Fruit fly (Drosophila melanogaster) whole organism, embryonic: Measurements from ENCODE around the gene mthl2.
A peak's percentile ranks its signal among the peaks of the same experiment; 100 is the strongest.

Experiments used
- Abd-B ChIP-seq: fragments of 200-800 bp; sonication (Bioruptor generic); optimal IDR thresholded peaks from 2 replicates; lab custom pipeline; 2018; ENCODE audit warnings: missing biosample characterization, mild to moderate bottlenecking, missing genetic modification characterization, moderate library complexity
- CG10147 ChIP-seq: fragments of 200-800 bp; sonication (Bioruptor generic); optimal IDR thresholded peaks from 2 replicates; lab custom pipeline; 2019; ENCODE audit warnings: missing biosample characterization, mild to moderate bottlenecking, missing genetic modification characterization, moderate library complexity
- CG11504 ChIP-seq: fragments of 200-800 bp; sonication (Bioruptor generic); optimal IDR thresholded peaks from 3 replicates; lab custom pipeline; 2019; ENCODE audit warnings: missing biosample characterization, mild to moderate bottlenecking, missing genetic modification characterization, moderate library complexity
- CG12299 ChIP-seq: fragments of 200-800 bp; sonication (Bioruptor generic); optimal IDR thresholded peaks from 2 replicates; lab custom pipeline; 2018; ENCODE audit warnings: missing biosample characterization, mild to moderate bottlenecking, missing genetic modification characterization
- CG18619 ChIP-seq: fragments of 200-800 bp; sonication (Bioruptor generic); optimal IDR thresholded peaks from 3 replicates; lab custom pipeline; 2017; ENCODE audit warnings: missing biosample characterization, mild to moderate bottlenecking, missing genetic modification characterization
- CG2116 ChIP-seq: fragments of 200-800 bp; sonication (Bioruptor generic); optimal IDR thresholded peaks from 3 replicates; lab custom pipeline; 2018; ENCODE audit warnings: missing biosample characterization, mild to moderate bottlenecking, missing genetic modification characterization
- CG30431 ChIP-seq: fragments of 200-800 bp; sonication (Bioruptor generic); optimal IDR thresholded peaks from 2 replicates; lab custom pipeline; 2017; ENCODE audit warnings: missing biosample characterization, missing genetic modification characterization
- CG31365 ChIP-seq: fragments of 200-800 bp; sonication (Bioruptor generic); optimal IDR thresholded peaks from 2 replicates; lab custom pipeline; 2018; ENCODE audit warnings: missing biosample characterization, mild to moderate bottlenecking, missing genetic modification characterization
- CG31441 ChIP-seq: fragments of 200-800 bp; sonication (Bioruptor generic); IDR thresholded peaks from 2 replicates; pipeline ENCODE4 v1.3.6; 2022; ENCODE audit warnings: missing biosample characterization, missing genetic modification characterization
- CG3995 ChIP-seq: fragments of 200-800 bp; sonication (Bioruptor generic); optimal IDR thresholded peaks from 3 replicates; lab custom pipeline; 2016; ENCODE audit warnings: missing biosample characterization, missing genetic modification characterization
- CG4617 ChIP-seq: fragments of 200-800 bp; sonication (Bioruptor generic); optimal IDR thresholded peaks from 3 replicates; lab custom pipeline; 2016; ENCODE audit warnings: missing biosample characterization, missing genetic modification characterization, borderline replicate concordance
- CG7963 ChIP-seq: fragments of 200-800 bp; sonication (Bioruptor generic); IDR thresholded peaks from 3 replicates; pipeline ENCODE4 v1.3.6; 2022; ENCODE audit warnings: missing biosample characterization, missing genetic modification characterization; ENCODE audit not compliant: partially characterized antibody
- CG8478 ChIP-seq: fragments of >200 bp; optimal IDR thresholded peaks from 2 replicates; lab custom pipeline; 2018
- CG8765 ChIP-seq: fragments of 200-800 bp; sonication (Bioruptor generic); IDR thresholded peaks from 2 replicates; pipeline ENCODE4 v1.3.6; 2022; ENCODE audit warnings: missing biosample characterization, missing genetic modification characterization
- CG8924 ChIP-seq: fragments of 200-800 bp; optimal IDR thresholded peaks from 3 replicates; lab custom pipeline; 2019; ENCODE audit warnings: missing biosample characterization, mild to moderate bottlenecking, missing genetic modification characterization, moderate library complexity
- Dbx ChIP-seq: fragments of 200-800 bp; sonication (Bioruptor generic); IDR thresholded peaks from 3 replicates; pipeline ENCODE4 v1.3.6; 2022; ENCODE audit warnings: missing biosample characterization, missing genetic modification characterization
- Dfd ChIP-seq, 2 experiments: fragments of >200 bp; optimal IDR thresholded peaks; 2 replicates each; lab custom pipeline; 2017; ENCODE audit warnings: missing biosample characterization in 2 of 2, missing genetic modification characterization in 2 of 2
- Dll ChIP-seq: fragments of 200-800 bp; sonication (Bioruptor generic); IDR thresholded peaks from 4 replicates; pipeline ENCODE4 v1.3.6; 2022; ENCODE audit warnings: missing biosample characterization, missing genetic modification characterization; ENCODE audit not compliant: partially characterized antibody
- Dp ChIP-seq: fragments of 200-800 bp; sonication (Bioruptor generic); optimal IDR thresholded peaks from 2 replicates; lab custom pipeline; 2018; ENCODE audit warnings: missing biosample characterization, mild to moderate bottlenecking, missing genetic modification characterization, moderate library complexity
- Drgx ChIP-seq: fragments of 200-800 bp; sonication (Bioruptor generic); IDR thresholded peaks from 2 replicates; pipeline ENCODE4 v1.3.6; 2022; ENCODE audit warnings: missing biosample characterization, missing genetic modification characterization
- GATAe ChIP-seq: fragments of 200-800 bp; sonication (Bioruptor generic); conservative IDR thresholded peaks from 2 replicates; pipeline ENCODE4 v1.3.6; 2022; ENCODE audit warnings: missing biosample characterization, missing genetic modification characterization
- HmgD ChIP-seq: fragments of 200-800 bp; sonication (Bioruptor generic); optimal IDR thresholded peaks from 3 replicates; lab custom pipeline; 2016; ENCODE audit warnings: missing biosample characterization, missing genetic modification characterization
- Hr78 ChIP-seq, 2 experiments: fragments of 200-800 bp in 1 of 2; fragments of >200 bp in 1 of 2; sonication (Bioruptor generic) in 1 of 2; optimal IDR thresholded peaks; 2 replicates each; lab custom pipeline; 2017 to 2019; ENCODE audit warnings: missing biosample characterization in 2 of 2, missing genetic modification characterization in 2 of 2, mild to moderate bottlenecking in 1 of 2, moderate library complexity in 1 of 2
- Mad ChIP-seq: fragments of 200-800 bp; sonication (Bioruptor generic); optimal IDR thresholded peaks from 2 replicates; lab custom pipeline; 2016; ENCODE audit warnings: missing biosample characterization, missing genetic modification characterization
- Max ChIP-seq: fragments of 200-800 bp; sonication (Bioruptor generic); optimal IDR thresholded peaks from 2 replicates; lab custom pipeline; 2016; ENCODE audit warnings: missing biosample characterization, mild to moderate bottlenecking, missing genetic modification characterization
- Ssrp ChIP-seq: fragments of 200-800 bp; sonication (Bioruptor generic); optimal IDR thresholded peaks from 2 replicates; lab custom pipeline; 2018; ENCODE audit warnings: missing biosample characterization, mild to moderate bottlenecking, missing genetic modification characterization, moderate library complexity
- Xbp1 ChIP-seq: fragments of 200-800 bp; sonication (Bioruptor generic); optimal IDR thresholded peaks from 3 replicates; lab custom pipeline; 2016; ENCODE audit warnings: missing biosample characterization, mild to moderate bottlenecking, missing genetic modification characterization
- Xrp1 ChIP-seq: fragments of 200-800 bp; sonication (Bioruptor generic); IDR thresholded peaks from 2 replicates; pipeline ENCODE4 v1.3.6; 2022; ENCODE audit warnings: missing biosample characterization, missing genetic modification characterization
- aop ChIP-seq: fragments of 200-800 bp; sonication (Bioruptor generic); IDR thresholded peaks from 2 replicates; pipeline ENCODE4 v1.3.6; 2022; ENCODE audit warnings: missing biosample characterization, missing genetic modification characterization
- az2 ChIP-seq: fragments of 200-800 bp; sonication (Bioruptor generic); optimal IDR thresholded peaks from 3 replicates; lab custom pipeline; 2016; ENCODE audit warnings: missing biosample characterization, missing genetic modification characterization
- bbx ChIP-seq: fragments of 200-800 bp; sonication (Bioruptor generic); IDR thresholded peaks from 2 replicates; pipeline ENCODE4 v1.3.6; 2022; ENCODE audit warnings: missing biosample characterization, missing genetic modification characterization; ENCODE audit not compliant: partially characterized antibody
- bigmax ChIP-seq: fragments of 200-800 bp; sonication (Bioruptor generic); optimal IDR thresholded peaks from 2 replicates; lab custom pipeline; 2018; ENCODE audit warnings: missing biosample characterization, mild to moderate bottlenecking, missing genetic modification characterization
- corto ChIP-seq: fragments of 200-800 bp; sonication (Bioruptor generic); optimal IDR thresholded peaks from 2 replicates; lab custom pipeline; 2016; ENCODE audit warnings: missing biosample characterization, mild to moderate bottlenecking, missing genetic modification characterization, moderate library complexity
- crc ChIP-seq: fragments of 200-800 bp; sonication (Bioruptor generic); optimal IDR thresholded peaks from 2 replicates; lab custom pipeline; 2016; ENCODE audit warnings: missing biosample characterization, missing genetic modification characterization
- crol ChIP-seq: fragments of 200-800 bp; sonication (Bioruptor generic); IDR thresholded peaks from 2 replicates; pipeline ENCODE4 v1.3.6; 2022; ENCODE audit warnings: missing biosample characterization, missing genetic modification characterization
- esg ChIP-seq: fragments of 200-800 bp; sonication (Bioruptor generic); conservative IDR thresholded peaks from 2 replicates; pipeline ENCODE4 v1.3.6; 2022; ENCODE audit warnings: missing biosample characterization, missing genetic modification characterization
- fd64A ChIP-seq: fragments of 200-800 bp; sonication (Bioruptor generic); optimal IDR thresholded peaks from 3 replicates; lab custom pipeline; 2018; ENCODE audit warnings: missing biosample characterization, mild to moderate bottlenecking, missing genetic modification characterization
- ham ChIP-seq: fragments of 200-800 bp; sonication (Bioruptor generic); IDR thresholded peaks from 2 replicates; pipeline ENCODE4 v1.3.6; 2022; ENCODE audit warnings: missing biosample characterization, missing genetic modification characterization
- jumu ChIP-seq: fragments of 200-800 bp; sonication (Bioruptor generic); optimal IDR thresholded peaks from 3 replicates; lab custom pipeline; 2016; ENCODE audit warnings: missing biosample characterization, missing genetic modification characterization
- lab ChIP-seq: fragments of 200-800 bp; sonication (Bioruptor generic); optimal IDR thresholded peaks from 3 replicates; lab custom pipeline; 2017; ENCODE audit warnings: missing biosample characterization, missing genetic modification characterization, mild to moderate bottlenecking, moderate library complexity, missing genetic modification reagents
- nom ChIP-seq: fragments of 200-800 bp; sonication (Bioruptor generic); optimal IDR thresholded peaks from 2 replicates; lab custom pipeline; 2017; ENCODE audit warnings: missing biosample characterization, missing genetic modification characterization, mild to moderate bottlenecking, moderate library complexity, missing genetic modification reagents
- pum ChIP-seq: fragments of 200-800 bp; sonication (Bioruptor generic); optimal IDR thresholded peaks from 2 replicates; lab custom pipeline; 2016; ENCODE audit warnings: missing biosample characterization, missing genetic modification characterization
- seq ChIP-seq: fragments of 200-800 bp; sonication (Bioruptor generic); IDR thresholded peaks from 2 replicates; pipeline ENCODE4 v1.3.6; 2022; ENCODE audit warnings: missing biosample characterization, missing genetic modification characterization
- sqz ChIP-seq: fragments of 200-800 bp; sonication (Bioruptor generic); optimal IDR thresholded peaks from 3 replicates; lab custom pipeline; 2018; ENCODE audit warnings: missing biosample characterization, mild to moderate bottlenecking, missing genetic modification characterization
- ssp ChIP-seq: fragments of 200-800 bp; sonication (Bioruptor generic); IDR thresholded peaks from 2 replicates; pipeline ENCODE4 v1.3.6; 2022; ENCODE audit warnings: missing biosample characterization, missing genetic modification characterization
- stc ChIP-seq: fragments of 200-800 bp; sonication (Bioruptor generic); IDR thresholded peaks from 2 replicates; pipeline ENCODE4 v1.3.6; 2022; ENCODE audit warnings: missing biosample characterization, missing genetic modification characterization
- tio ChIP-seq: fragments of 200-800 bp; sonication (Bioruptor generic); optimal IDR thresholded peaks from 2 replicates; lab custom pipeline; 2017; ENCODE audit warnings: missing biosample characterization, missing genetic modification characterization, inconsistent platforms
- zen ChIP-seq: fragments of 200-800 bp; sonication (Bioruptor generic); optimal IDR thresholded peaks from 3 replicates; lab custom pipeline; 2018; ENCODE audit warnings: missing biosample characterization, mild to moderate bottlenecking, missing genetic modification characterization, moderate library complexity

mthl2 gene

DNA sequence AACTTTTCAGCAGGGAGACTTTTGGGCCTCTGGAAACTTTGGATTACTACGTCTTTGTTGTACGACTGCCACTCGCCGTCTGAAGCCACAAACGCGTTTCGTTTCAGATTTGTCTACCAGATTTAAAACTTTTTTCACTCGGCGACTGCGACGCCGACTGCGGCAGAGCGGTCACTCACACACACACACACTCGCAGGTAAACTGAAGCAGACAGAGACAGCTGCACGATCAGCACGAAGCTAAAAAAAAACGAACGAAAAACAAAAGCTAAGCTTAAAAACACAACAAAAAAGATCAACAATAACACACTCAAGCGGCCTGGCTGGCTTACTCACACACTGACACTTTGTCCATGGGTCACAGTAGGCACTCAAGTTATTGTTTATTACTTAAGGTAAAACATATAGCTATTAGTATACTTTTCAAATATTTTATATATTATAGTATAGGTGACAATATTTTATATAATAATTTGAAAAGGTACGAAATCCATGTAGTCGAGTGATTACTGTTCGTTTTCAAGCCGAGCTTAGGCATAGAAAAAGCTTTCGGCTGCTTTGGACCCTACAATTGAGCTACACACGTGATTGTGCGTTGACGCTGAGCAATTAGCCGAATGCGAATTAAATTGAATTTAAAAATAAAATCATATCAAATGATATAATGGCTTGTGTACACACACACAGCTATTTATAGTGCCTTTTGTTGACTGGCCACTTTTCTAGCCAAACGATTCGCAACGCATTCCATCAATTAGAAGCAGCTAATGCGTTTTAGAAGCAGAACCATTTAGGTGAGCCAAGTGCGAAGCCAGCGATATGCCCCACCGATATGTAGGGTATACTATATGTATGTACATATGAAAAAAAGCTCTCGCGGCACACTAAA lies 27.1 kb upstream of the mthl2 start, which contains the start of gene Msr-110 (continued):
- no peak for TF ChIP-seq Dfd (GFP tag; optimal IDR thresholded peaks at IDR 0.05; lab: Kevin White, UChicago)
- TF ChIP-seq crc (GFP tag; lab: Kevin White, UChicago) = no peak
- peak; percentile 79 for TF ChIP-seq az2 (GFP tag; lab: Kevin White, UChicago)
- TF ChIP-seq CG3995 (GFP tag; lab: Kevin White, UChicago) = peak; percentile 49
- peak; percentile 85 for TF ChIP-seq CG10147 (GFP tag; lab: Kevin White, UChicago)
- peak; percentile 82 for TF ChIP-seq CG18619 (GFP tag; lab: Kevin White, UChicago)
- TF ChIP-seq CG8478 (lab: Kevin White, UChicago) = no peak
- TF ChIP-seq lab = peak; percentile 93
- TF ChIP-seq Hr78 (GFP tag; optimal IDR thresholded peaks at IDR 0.05; lab: Kevin White, UChicago) = peak in 1 of 2 experiments; percentile 55
- peak; percentile 67 for TF ChIP-seq CG30431 (GFP tag; lab: Kevin White, UChicago)
- TF ChIP-seq Abd-B = peak; percentile 91
- TF ChIP-seq CG2116 (GFP tag; lab: Kevin White, UChicago) = peak; percentile 37
- TF ChIP-seq jumu = peak; percentile 70
- peak; percentile 60 for TF ChIP-seq fd64A (GFP tag; lab: Kevin White, UChicago)
- peak; percentile 77 for TF ChIP-seq tio
- TF ChIP-seq ham (GFP tag; lab: Robert Waterston, UW) = peak; percentile 36
- TF ChIP-seq esg (GFP tag; lab: Robert Waterston, UW) = peak; percentile 89
- TF ChIP-seq Drgx = peak; percentile 97
- TF ChIP-seq bigmax (GFP tag; lab: Kevin White, UChicago) = no peak
- TF ChIP-seq Mad (GFP tag; lab: Kevin White, UChicago) = peak; percentile 76
- peak; percentile 94 for TF ChIP-seq Dbx (GFP tag; lab: Robert Waterston, UW)
- peak; percentile 94 for TF ChIP-seq CG11504
- TF ChIP-seq sqz (GFP tag; lab: Kevin White, UChicago) = peak; percentile 87
- TF ChIP-seq CG7963 (GFP tag; lab: Robert Waterston, UW) = no peak
- peak; percentile 64 for TF ChIP-seq Max (GFP tag; lab: Kevin White, UChicago)
- peak; percentile 87 for TF ChIP-seq stc (GFP tag; lab: Robert Waterston, UW)
- peak; percentile 56 for TF ChIP-seq CG31365 (tag; lab: Kevin White, UChicago)
- peak; percentile 40 for TF ChIP-seq zen (tag; lab: Kevin White, UChicago)
- TF ChIP-seq seq = peak; percentile 92
- peak; percentile 89 for TF ChIP-seq CG8924 (tag; lab: Kevin White, UChicago)
- TF ChIP-seq aop (GFP tag; lab: Robert Waterston, UW) = 0 out of 2 replicates have a peak, but pooled peaks have one; percentile 36
- TF ChIP-seq CG31441 (GFP tag; lab: Robert Waterston, UW) = peak; percentile 92
- peak; percentile 83 for TF ChIP-seq ssp (GFP tag; lab: Robert Waterston, UW)
- peak; percentile 99 for TF ChIP-seq nom (GFP tag; lab: Kevin White, UChicago)
- TF ChIP-seq HmgD = no peak
- TF ChIP-seq corto (GFP tag; lab: Kevin White, UChicago) = peak; percentile 93
- TF ChIP-seq Xbp1 (GFP tag; lab: Kevin White, UChicago) = peak; percentile 80
- TF ChIP-seq Ssrp (tag; lab: Kevin White, UChicago) = peak; percentile 85
- TF ChIP-seq CG12299 (tag; lab: Kevin White, UChicago) = peak; percentile 90
- no peak for TF ChIP-seq bbx (GFP tag; lab: Robert Waterston, UW)
- no peak for TF ChIP-seq crol (GFP tag; lab: Robert Waterston, UW)
- no peak for TF ChIP-seq Dp (GFP tag; lab: Kevin White, UChicago)
- TF ChIP-seq CG8765 = peak; percentile 39; the same call in 1 of the 2 replicates
- TF ChIP-seq GATAe (GFP tag; lab: Robert Waterston, UW) = peak; percentile 69; the same call in 1 of the 2 replicates
- peak; percentile 87 for TF ChIP-seq Xrp1
- peak; percentile 24 for TF ChIP-seq CG4617 (GFP tag; lab: Kevin White, UChicago)
- TF ChIP-seq pum (GFP tag; lab: Kevin White, UChicago) = peak; percentile 74
- no peak for TF ChIP-seq Dll (GFP tag; lab: Robert Waterston, UW)
